Fruit fly (Drosophila melanogaster) ovary, adult (tissue): ENCODE data around the gene Cbl.

Source experiments
- CG17801 ChIP-seq: fragments of 200-800 bp; optimal IDR thresholded peaks from 2 replicates; lab custom pipeline; 2019; ENCODE audit warnings: missing biosample characterization, mild to moderate bottlenecking, missing genetic modification characterization, moderate library complexity; ENCODE audit not compliant: partially characterized antibody

Gene Cbl

DNA sequence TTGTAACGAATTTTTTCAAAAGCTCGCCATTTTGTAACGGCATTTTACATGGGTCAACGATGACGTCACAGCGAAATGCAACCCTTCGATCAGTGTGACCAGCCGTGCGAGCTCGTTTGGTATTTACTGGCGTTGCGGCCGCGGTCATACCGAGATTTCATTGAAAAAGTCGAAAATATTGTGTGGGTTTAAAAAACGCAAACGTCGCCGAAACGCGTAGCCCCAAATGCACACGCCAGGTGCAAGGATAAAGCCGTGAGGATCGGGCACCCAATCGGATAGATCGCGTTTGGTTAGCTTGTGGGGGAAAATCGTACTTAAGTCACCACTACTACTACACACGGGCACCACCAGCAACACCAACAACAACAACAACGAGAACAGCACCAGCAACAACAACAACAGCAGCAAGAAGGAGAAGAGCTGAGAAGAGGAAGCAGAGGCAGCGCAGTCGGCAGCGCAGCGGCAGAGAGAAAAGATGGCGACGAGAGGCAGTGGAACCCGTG lies at the start of gene Cbl:
Cbl (plus strand) TSS at position 124 of the 506 bp plus-strand sequence.
- TF ChIP-seq CG17801, result peak; percentile 24

DNA sequence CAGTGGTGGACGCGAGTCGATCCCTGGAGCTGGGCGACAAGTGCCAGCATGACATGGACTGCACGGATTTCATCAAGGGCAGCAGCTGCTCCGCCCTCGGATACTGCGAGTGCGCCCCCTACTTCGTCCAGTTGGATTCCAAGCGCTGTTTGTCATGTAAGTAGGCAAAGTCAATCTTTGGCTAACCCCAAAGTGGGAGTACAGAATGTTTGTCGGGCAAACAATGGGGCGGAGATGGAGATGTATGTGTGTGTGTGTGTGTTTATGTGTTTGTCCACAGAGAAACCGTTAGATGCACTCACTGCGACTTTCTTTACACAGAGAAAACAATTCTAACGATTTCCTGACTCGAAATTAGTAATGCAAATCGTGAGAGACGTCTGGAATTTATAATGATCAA lies 45.6 kb upstream of the Cbl start:
- TF ChIP-seq CG17801, result no peak

DNA sequence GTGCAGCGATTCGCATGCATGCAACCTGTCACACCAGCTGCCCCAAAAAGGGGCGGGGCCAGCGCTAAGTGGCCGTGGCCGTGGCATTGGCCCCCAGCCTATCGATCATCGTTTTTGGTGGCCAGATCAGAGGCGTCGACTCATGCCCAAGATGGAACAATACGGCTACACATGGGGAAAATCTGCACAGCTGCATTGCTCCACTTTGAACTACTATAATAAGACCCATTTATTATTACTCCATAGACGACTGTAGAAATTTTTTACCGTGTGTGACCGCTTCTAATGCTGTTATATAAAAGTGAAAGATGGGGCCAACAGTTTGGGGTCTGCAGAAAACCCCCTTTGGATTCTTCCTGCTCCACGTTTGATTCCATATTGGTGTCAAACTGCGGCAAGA lies 40.8 kb upstream of the Cbl start:
- no peak for TF ChIP-seq CG17801

DNA sequence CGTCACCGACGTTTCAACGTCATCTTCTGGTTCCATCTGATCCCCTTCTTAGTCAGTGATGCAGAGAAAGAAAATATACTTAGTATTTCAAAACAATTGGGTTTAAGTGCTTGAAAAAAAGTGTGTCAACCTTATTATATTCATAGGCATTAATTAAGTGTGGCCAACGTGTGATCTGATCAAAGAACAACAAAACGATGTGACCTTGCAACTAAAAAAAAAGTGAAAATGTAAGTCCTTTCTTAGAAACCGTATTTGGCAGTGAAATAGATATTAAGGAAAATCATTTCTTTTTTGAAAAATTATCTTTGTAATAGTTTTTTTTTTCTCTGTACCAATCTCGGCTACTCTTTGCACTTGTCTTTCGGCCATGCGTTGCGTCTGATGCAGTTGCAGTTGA lies 39.7 kb upstream of the Cbl start:
- TF ChIP-seq CG17801, result no peak

DNA sequence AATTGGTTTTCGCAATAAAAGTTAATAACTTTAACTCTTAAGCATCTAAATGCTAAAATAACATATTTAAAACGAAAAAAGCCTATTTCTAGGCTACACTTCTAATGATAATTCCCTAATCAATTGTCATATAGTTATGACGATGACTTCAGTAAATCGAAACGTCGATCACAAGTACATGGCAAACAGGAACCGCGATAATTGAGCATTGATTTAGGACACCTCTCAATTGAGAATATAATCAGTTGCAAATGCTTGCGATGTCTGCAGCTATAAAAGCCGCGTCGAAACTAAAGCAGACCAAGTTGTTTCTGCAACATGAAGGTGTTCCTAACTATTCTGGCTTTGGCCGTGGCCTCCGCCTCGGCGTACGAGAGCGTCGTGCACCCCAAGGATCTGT lies 33.5 kb upstream of the Cbl start, which contains the start of gene Jon66Ci:
Jon66Ci (plus strand) TSS at position 301 of the 400 bp plus-strand sequence.
- TF ChIP-seq CG17801, result no peak

DNA sequence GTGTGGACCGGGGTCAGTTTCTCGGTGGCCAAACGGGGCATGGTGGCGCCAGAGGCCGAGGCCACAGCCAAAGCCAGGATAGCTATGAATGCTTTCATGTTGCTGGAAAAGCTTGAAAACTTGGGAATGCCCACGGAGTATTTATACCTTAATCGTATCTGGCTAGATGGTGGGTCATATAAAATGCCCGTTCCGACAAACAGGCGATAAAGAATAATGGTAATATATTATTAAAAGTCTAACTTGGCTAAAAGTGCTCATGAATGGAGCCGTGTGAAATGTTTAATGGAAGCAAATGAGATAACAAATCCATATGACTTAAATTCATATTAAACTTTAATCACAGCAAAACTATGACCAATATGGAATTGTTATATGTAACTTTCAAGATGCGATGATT lies 31.2 kb upstream of the Cbl start, which contains the start of gene Jon66Cii:
Jon66Cii (minus strand) TSS at position 101 of the 400 bp plus-strand sequence.
- TF ChIP-seq CG17801, result no peak

DNA sequence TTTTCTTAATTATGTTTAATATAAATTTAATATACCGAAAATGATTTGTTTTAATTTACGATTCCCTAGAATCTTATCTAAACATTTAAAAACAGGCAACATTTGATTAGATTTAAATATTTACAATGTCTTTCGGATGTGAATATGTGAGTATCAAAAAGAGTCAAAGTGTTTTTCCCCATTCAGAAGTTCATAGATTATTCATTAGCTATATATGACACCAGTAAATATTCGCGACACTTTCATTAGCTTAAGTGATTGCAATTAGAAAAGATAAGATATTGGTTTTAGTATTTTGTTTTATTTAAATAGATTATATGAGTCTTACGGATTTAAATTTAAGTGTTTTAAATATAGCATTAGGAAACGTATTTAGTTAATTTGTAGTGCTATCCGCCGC lies 30.6 kb upstream of the Cbl start:
- TF ChIP-seq CG17801, result no peak

DNA sequence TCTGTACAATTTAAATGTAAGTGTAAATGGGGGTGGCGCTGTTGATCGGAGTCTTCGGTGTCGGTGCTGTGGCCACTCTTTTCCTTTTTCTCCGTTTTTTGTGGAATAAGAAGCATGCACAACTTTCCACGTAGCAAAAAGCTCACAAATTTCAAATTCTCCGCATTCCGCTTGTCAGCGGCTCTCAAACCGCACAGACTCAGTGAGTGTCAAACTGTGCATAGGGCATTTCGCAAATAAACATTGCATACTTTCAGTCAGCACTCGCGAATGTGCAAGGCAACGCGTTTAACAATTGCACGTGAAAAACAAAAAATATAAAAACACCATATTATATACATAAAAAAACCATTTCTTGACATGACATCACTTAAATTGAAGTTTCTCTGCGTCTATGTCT lies 29.8 kb upstream of the Cbl start:
- TF ChIP-seq CG17801, result no peak

DNA sequence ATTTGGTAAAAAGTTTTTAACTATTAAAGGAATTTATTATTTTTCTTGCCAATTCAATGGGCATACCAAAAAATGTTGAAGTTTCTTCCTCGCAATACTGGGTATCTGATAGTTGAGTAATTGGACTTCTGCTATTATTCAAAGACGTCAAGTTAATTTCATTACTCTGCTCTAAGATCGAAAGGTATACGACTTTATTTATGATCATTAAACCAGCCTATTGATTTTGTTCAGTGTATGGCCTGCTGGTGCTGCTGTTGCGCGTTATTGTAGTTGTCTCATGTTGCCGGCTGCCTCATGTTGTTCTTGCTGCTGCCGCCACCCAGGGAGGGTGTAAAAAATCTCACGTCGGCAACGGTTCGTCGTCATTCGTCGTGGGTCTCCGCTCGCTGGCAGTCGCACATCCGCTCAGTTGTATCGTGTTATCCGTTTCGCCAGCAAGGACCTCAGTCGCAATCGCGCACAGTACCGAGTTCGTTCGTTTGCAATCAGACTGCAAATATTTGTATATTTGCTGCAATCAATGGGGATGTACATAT lies 29.1 kb upstream of the Cbl start, which contains the start of gene CG7120:
CG7120 (plus strand) TSS at position 371 of the 539 bp plus-strand sequence.
- no peak for TF ChIP-seq CG17801

DNA sequence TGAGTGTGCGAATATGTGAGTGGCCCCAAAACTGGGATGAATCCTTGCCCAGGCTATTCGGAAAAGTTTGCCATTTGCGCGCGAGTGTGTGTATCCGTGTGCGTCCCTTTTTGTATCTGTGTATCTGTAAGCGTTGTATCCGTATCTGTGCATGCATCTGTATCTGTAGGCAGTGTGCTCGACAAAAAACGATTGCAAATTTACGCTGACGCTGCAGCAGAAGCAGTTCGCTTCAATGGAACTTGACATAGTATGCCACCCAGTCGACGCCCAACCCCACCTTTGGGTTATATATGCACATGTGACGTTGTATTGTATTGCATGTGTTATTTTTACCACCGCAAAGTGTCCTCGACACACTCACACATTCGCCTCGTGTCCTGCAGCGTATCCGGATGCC lies 28.6 kb upstream of the Cbl start:
- TF ChIP-seq CG17801, result no peak

DNA sequence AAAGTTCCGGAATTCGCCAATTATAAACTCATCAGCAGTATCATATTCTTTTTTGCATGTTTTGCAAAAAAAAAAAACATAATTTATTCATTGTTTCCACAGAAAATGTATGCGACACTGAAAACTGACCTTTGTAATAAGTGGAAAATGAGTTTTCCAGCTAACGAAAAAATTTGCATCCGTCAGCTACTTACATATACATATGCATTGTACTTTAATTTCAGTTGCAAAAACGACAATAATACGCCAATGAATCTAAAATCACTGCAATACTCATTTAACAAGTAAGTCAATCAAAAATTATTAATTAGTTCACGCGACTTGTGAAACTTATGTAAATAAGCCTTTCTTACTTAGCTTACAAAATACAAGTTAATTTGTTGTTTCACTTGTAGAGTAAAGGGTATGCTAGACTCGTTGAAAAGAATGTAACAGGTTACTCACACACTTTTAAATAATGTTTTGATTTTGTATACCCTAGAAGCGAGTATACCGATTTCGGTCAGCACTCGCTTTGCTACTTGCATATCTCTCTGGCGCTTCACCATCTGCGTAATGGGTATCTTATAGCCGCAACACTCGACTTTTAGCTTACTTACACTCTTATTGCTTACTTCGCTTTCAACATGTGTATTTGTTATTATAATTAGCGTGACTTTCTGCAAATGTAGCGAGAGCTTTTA lies 25.9 kb upstream of the Cbl start:
- peak; percentile 95 for TF ChIP-seq CG17801

DNA sequence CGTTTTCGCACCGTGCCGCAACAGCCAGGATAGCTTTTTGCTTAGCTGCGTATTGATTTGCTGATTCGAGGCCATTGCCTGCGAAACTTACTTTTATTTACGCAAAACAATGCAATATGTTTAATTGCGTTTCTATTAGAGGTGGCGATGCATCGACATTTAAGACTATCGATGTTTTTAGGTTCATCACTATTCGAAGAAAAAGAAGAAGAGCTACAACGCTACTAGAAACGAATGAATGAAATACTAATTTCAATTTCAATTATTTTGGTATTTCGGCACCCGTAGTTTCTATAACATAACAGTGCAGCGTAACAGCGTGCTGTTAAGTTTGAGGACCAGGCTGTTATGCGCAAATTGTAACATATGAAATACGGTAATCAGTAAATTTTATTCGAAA lies 19.6 kb upstream of the Cbl start, which contains the start of the genes Tpt, mkg-p and CG13667:
Tpt (minus strand) TSS at position 155 of the 400 bp plus-strand sequence.
mkg-p (minus strand) TSS at position 155 of the 400 bp plus-strand sequence.
CG13667 (plus strand) TSS at position 332 of the 400 bp plus-strand sequence.
- no peak for TF ChIP-seq CG17801

DNA sequence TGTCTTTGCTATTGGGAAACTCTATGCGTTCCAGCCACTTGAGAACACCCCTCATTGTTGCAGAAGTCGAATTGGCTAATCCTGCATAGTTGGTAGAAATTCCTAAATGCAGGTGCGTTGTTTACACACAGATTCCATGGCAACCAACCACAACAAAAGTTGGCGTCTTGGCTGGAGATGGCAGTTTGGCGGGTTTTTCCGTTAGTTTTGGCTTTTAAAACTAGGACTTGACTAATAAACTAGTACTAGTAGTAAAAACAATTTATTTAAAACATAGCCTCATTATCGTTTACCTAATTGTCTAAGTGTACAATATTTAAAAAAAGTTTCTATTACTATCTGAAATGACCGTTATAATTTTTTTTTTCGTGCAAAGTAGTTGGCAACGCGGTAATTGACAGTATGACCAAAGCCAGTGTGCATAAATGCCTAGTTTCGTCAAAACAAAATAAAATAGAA lies 13.3 kb upstream of the Cbl start, which contains the start of gene Exo70:
Exo70 (plus strand) TSS at position 413 of the 459 bp plus-strand sequence.
- no peak for TF ChIP-seq CG17801

DNA sequence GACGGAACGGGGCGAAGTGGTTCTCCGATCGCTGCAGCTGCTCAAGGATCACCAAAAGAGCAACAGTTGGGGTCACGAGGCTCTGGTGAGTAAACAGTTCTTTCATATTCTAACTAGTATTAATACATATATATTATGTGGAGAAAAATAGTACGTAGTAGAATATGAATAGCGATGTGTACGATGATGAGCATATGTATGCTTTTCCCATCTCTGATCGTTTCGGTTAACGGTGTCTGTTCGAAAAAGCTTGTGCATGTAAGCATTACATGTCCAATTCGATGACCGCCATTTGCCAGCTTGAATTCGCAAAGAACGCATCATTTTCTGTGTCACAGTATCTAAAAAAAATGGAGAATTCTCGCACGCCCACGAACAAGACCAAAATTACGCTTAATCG lies 12.0 kb upstream of the Cbl start, which contains the start of the genes Oseg1 and mtrm:
Oseg1 (minus strand) TSS at position 101 of the 400 bp plus-strand sequence.
mtrm (plus strand) TSS at position 288 of the 400 bp plus-strand sequence.
- no peak for TF ChIP-seq CG17801

DNA sequence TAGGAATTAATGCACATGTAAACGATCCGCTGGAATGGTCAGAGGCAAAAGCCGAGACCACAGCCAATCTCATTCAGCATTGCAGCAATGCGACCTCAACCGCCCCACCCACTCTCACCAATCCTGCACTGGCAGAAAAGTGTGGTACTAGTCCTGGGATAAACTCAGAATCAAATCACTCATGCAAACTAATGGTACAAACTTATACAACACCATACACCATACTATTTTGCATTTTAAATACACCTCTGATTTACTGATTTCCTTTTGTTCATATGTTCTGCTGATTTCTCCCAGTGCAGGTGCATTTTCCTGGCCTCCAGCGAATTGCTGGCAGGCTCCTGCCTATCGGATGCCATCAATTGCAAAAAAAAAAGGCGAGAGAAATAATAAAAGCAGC lies 5.8 kb upstream of the Cbl start:
- no peak for TF ChIP-seq CG17801

DNA sequence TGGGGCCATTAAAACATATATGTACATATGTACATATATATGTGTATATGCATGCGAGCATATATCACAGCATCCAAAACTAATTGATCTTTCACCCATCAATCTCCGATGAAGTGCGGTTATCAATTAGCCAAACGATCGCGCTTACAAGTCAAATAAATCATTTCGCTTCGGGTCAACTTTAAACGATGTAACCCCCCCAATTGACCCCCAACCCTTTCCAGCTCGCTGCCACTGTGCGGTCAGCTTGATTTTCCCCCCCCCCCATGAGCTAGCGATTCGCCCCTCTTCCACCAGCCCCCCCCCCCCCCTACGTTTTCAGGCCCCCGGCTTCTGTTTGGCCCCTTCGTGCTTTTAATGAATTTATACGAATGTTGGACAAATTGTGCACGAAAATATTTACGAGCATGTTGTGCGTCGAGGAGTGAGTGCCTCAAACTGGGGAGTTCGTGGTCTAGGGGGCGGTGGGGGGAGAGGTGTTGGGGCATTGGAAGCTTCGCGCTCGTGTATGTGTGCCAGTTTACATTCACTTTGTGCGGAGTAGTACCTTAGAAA lies 5.1 kb upstream of the Cbl start:
- no peak for TF ChIP-seq CG17801

DNA sequence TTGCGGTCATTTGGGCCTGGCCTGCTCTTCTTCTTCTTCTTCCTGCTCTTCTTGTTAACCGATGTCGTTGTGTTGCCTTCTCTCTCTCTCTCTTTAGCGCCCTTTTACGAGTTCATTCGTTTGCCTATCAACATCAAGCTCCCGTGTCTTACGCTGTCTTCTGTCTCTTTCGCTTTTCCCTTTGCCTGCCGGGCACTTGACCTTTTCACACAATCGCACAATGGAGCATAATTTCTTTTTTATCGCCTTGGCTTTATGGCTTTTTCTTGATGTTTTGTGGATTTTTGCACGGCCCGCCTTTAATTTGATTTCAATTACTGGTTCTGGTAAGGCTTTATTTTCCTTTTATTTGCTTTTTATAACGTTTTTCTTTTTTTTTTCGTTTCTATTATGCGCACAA lies 3.4 kb upstream of the Cbl start:
- TF ChIP-seq CG17801, result no peak
